Worm (Caenorhabditis elegans): ENCODE results near the gene col-162.

- TF ChIP-seq lin-15B (tag; optimal IDR thresholded peaks at IDR 0.05) (no peak), pha-4 (tag; optimal IDR thresholded peaks at IDR 0.05) (no peak), elt-1 (tag; optimal IDR thresholded peaks at IDR 0.05) (no peak), egl-27 (tag; optimal IDR thresholded peaks at IDR 0.05) (no peak), elt-2 (tag; optimal IDR thresholded peaks at IDR 0.05) (no peak), nhr-11 (tag; optimal IDR thresholded peaks at IDR 0.05) (no peak), nhr-77 (tag; optimal IDR thresholded peaks at IDR 0.05) (no peak)
These were observed 46.8 kb upstream of the col-162 start for ce11 chrV:13394968-13395367.
